Worm (Caenorhabditis elegans): Measurements from ENCODE around the gene twk-4.

twk-4 gene

ce11 chrII:9227134-9227533 is 33.0 kb upstream of the twk-4 start, which contains the start of gene abu-14:
abu-14 (minus strand) TSS chrII:9227214.
- no peak for TF ChIP-seq madf-2 (tag; optimal IDR thresholded peaks at IDR 0.05)
- no peak for TF ChIP-seq ceh-2 (tag; optimal IDR thresholded peaks at IDR 0.05)
- no peak for TF ChIP-seq hlh-13 (GFP tag; optimal IDR thresholded peaks at IDR 0.05)
- no peak for TF ChIP-seq che-1 (tag; optimal IDR thresholded peaks at IDR 0.05)
- no peak for TF ChIP-seq sdc-2 (tag; optimal IDR thresholded peaks at IDR 0.05)
- no peak for TF ChIP-seq mec-3 (tag; optimal IDR thresholded peaks at IDR 0.05; ENCODE audit: borderline replicate concordance)
- TF ChIP-seq hlh-15 (tag; optimal IDR thresholded peaks at IDR 0.05): no peak
- TF ChIP-seq unc-86 (tag; optimal IDR thresholded peaks at IDR 0.05): no peak
- TF ChIP-seq ceh-9 (tag; optimal IDR thresholded peaks at IDR 0.05): no peak

- TF ChIP-seq C08G9.2 (tag; optimal IDR thresholded peaks at IDR 0.05) (no peak), nhr-232 (tag; optimal IDR thresholded peaks at IDR 0.05) (no peak), fkh-10 (GFP tag; optimal IDR thresholded peaks at IDR 0.05) (no peak), dve-1 (tag; optimal IDR thresholded peaks at IDR 0.05) (no peak), ceh-19 (GFP tag; optimal IDR thresholded peaks at IDR 0.05) (no peak), hlh-8 (tag; optimal IDR thresholded peaks at IDR 0.05) (no peak), unc-3 (GFP tag; conservative IDR thresholded peaks at IDR 0.05) (no peak), unc-3 (tag; optimal IDR thresholded peaks at IDR 0.05) (no peak), ahr-1 (tag; optimal IDR thresholded peaks at IDR 0.05) (no peak), ceh-22 (tag; optimal IDR thresholded peaks at IDR 0.05) (no peak), elt-2 (tag; optimal IDR thresholded peaks at IDR 0.05) (no peak), ref-2 (tag; optimal IDR thresholded peaks at IDR 0.05) (no peak), che-1 (tag; optimal IDR thresholded peaks at IDR 0.05) (no peak), ceh-6 (GFP tag; optimal IDR thresholded peaks at IDR 0.05) (no peak), unc-55 (GFP tag; optimal IDR thresholded peaks at IDR 0.05) (no peak), dmd-4 (tag; optimal IDR thresholded peaks at IDR 0.05; ENCODE audit: borderline replicate concordance) (no peak), gmeb-2 (tag; optimal IDR thresholded peaks at IDR 0.05) (no peak), K02D7.2 (tag; optimal IDR thresholded peaks at IDR 0.05) (no peak)
Measured at ce11 chrII:9222969-9223368, 28.9 kb upstream of the twk-4 start, which contains the start of gene ZK1067.3. ZK1067.3 (plus strand) TSS chrII:9223269.

- no peak for TF ChIP-seq sox-4 (tag; optimal IDR thresholded peaks at IDR 0.05)
- TF ChIP-seq tbx-7 (tag; optimal IDR thresholded peaks at IDR 0.05): no peak
- TF ChIP-seq ceh-9 (tag; optimal IDR thresholded peaks at IDR 0.05): no peak
- no peak for TF ChIP-seq zip-5 (tag; optimal IDR thresholded peaks at IDR 0.05)
- TF ChIP-seq npax-4 (tag; optimal IDR thresholded peaks at IDR 0.05): no peak
- TF ChIP-seq sox-2 (GFP tag; IDR thresholded peaks at IDR 0.05): no peak
- TF ChIP-seq K02D7.2 (tag; optimal IDR thresholded peaks at IDR 0.05): no peak
- TF ChIP-seq unc-3 (GFP tag; conservative IDR thresholded peaks at IDR 0.05): no peak
- no peak for TF ChIP-seq unc-3 (tag; optimal IDR thresholded peaks at IDR 0.05)
Measured at ce11 chrII:9213055-9213708, 19.1 kb upstream of the twk-4 start, which contains the start of gene znfx-1. znfx-1 (plus strand) TSS chrII:9213658.

ce11 chrII:9211684-9212083 is 17.6 kb upstream of the twk-4 start:
- TF ChIP-seq pha-4 (tag; optimal IDR thresholded peaks at IDR 0.05): no peak
- no peak for TF ChIP-seq tbx-7 (tag; optimal IDR thresholded peaks at IDR 0.05)
- no peak for TF ChIP-seq eyg-1 (tag; optimal IDR thresholded peaks at IDR 0.05)
- no peak for TF ChIP-seq nhr-11 (tag; optimal IDR thresholded peaks at IDR 0.05)
- no peak for TF ChIP-seq syd-9 (tag; optimal IDR thresholded peaks at IDR 0.05)
- no peak for TF ChIP-seq F13H6.1 (tag; optimal IDR thresholded peaks at IDR 0.05)
- TF ChIP-seq T23F11.4 (GFP tag; optimal IDR thresholded peaks at IDR 0.05): no peak
- TF ChIP-seq hlh-13 (GFP tag; optimal IDR thresholded peaks at IDR 0.05): no peak
- no peak for TF ChIP-seq gmeb-2 (tag; optimal IDR thresholded peaks at IDR 0.05)

Data from whole organism, late embryonic.